Fruit fly (Drosophila melanogaster) whole organism, embryonic: ENCODE results near the gene NKCC.
A peak's percentile ranks its signal among the peaks of the same experiment; 100 is the strongest.

Source experiments
- CG10462 ChIP-seq: fragments of 200-800 bp; sonication (Bioruptor generic); optimal IDR thresholded peaks from 2 replicates; lab custom pipeline; 2016; ENCODE audit warnings: missing biosample characterization, missing genetic modification characterization
- CG10565 ChIP-seq: fragments of 200-800 bp; sonication (Bioruptor generic); optimal IDR thresholded peaks from 3 replicates; lab custom pipeline; 2016; ENCODE audit warnings: missing biosample characterization, mild to moderate bottlenecking, missing genetic modification characterization
- CG10959 ChIP-seq: fragments of 200-800 bp; sonication (Bioruptor generic); IDR thresholded peaks from 2 replicates; pipeline ENCODE4 v1.3.6; 2022; ENCODE audit warnings: missing biosample characterization, missing genetic modification characterization
- CG10979 ChIP-seq: fragments of 200-800 bp; sonication (Bioruptor generic); optimal IDR thresholded peaks from 2 replicates; lab custom pipeline; 2018; ENCODE audit warnings: missing biosample characterization, mild to moderate bottlenecking, missing genetic modification characterization, moderate library complexity
- CG11504 ChIP-seq: fragments of 200-800 bp; sonication (Bioruptor generic); optimal IDR thresholded peaks from 3 replicates; lab custom pipeline; 2019; ENCODE audit warnings: missing biosample characterization, mild to moderate bottlenecking, missing genetic modification characterization, moderate library complexity
- CG1233 ChIP-seq: fragments of 200-800 bp; sonication (Bioruptor generic); optimal IDR thresholded peaks from 4 replicates; lab custom pipeline; 2018; ENCODE audit warnings: missing biosample characterization, mild to moderate bottlenecking, missing genetic modification characterization
- CG13296 ChIP-seq: fragments of 200-800 bp; sonication (Bioruptor generic); optimal IDR thresholded peaks from 3 replicates; lab custom pipeline; 2018; ENCODE audit warnings: missing biosample characterization, mild to moderate bottlenecking, missing genetic modification characterization
- CG14014 ChIP-seq: fragments of 200-800 bp; sonication (Bioruptor generic); IDR thresholded peaks from 2 replicates; pipeline ENCODE4 v1.3.6; 2022; ENCODE audit warnings: missing biosample characterization, missing genetic modification characterization
- CG14667 ChIP-seq: fragments of 200-800 bp; sonication (Bioruptor generic); IDR thresholded peaks from 2 replicates; pipeline ENCODE4 v1.3.6; 2022; ENCODE audit warnings: missing biosample characterization, missing genetic modification characterization
- CG1647 ChIP-seq: fragments of 200-800 bp; sonication (Bioruptor generic); optimal IDR thresholded peaks from 3 replicates; lab custom pipeline; 2016; ENCODE audit warnings: missing biosample characterization, missing genetic modification characterization
- CG17568 ChIP-seq: fragments of 200-800 bp; sonication (Bioruptor generic); optimal IDR thresholded peaks from 2 replicates; lab custom pipeline; 2018; ENCODE audit warnings: missing biosample characterization, mild to moderate bottlenecking, missing genetic modification characterization, moderate library complexity
- CG18619 ChIP-seq: fragments of 200-800 bp; sonication (Bioruptor generic); optimal IDR thresholded peaks from 3 replicates; lab custom pipeline; 2017; ENCODE audit warnings: missing biosample characterization, mild to moderate bottlenecking, missing genetic modification characterization
- CG31441 ChIP-seq: fragments of 200-800 bp; sonication (Bioruptor generic); IDR thresholded peaks from 2 replicates; pipeline ENCODE4 v1.3.6; 2022; ENCODE audit warnings: missing biosample characterization, missing genetic modification characterization
- CG32767 ChIP-seq: fragments of 200-800 bp; sonication (Bioruptor generic); IDR thresholded peaks from 2 replicates; pipeline ENCODE4 v1.3.6; 2022; ENCODE audit warnings: missing biosample characterization, missing genetic modification characterization
- CG6791 ChIP-seq: fragments of 200-800 bp; sonication (Bioruptor generic); IDR thresholded peaks from 3 replicates; pipeline ENCODE4 v1.3.6; 2022; ENCODE audit warnings: missing biosample characterization, missing genetic modification characterization; ENCODE audit not compliant: partially characterized antibody
- CG8944 ChIP-seq: fragments of 200-800 bp; sonication (Bioruptor generic); optimal IDR thresholded peaks from 3 replicates; lab custom pipeline; 2016; ENCODE audit warnings: missing biosample characterization, missing genetic modification characterization
- CrebB ChIP-seq: fragments of 200-800 bp; sonication (Bioruptor generic); optimal IDR thresholded peaks from 3 replicates; lab custom pipeline; 2018; ENCODE audit warnings: missing biosample characterization, mild to moderate bottlenecking, missing genetic modification characterization
- D ChIP-seq, 2 experiments: fragments of 200-800 bp in 1 of 2; fragments of >200 bp in 1 of 2; sonication (Bioruptor generic) in 1 of 2; optimal IDR thresholded peaks; 2 replicates in 1 of 2; 3 replicates in 1 of 2; lab custom pipeline; 2017; ENCODE audit warnings: mild to moderate bottlenecking in 1 of 2, missing biosample characterization in 1 of 2, missing genetic modification characterization in 1 of 2, missing genetic modification reagents in 1 of 2
- D19B ChIP-seq: fragments of 200-800 bp; sonication (Bioruptor generic); optimal IDR thresholded peaks from 2 replicates; lab custom pipeline; 2017; ENCODE audit warnings: missing biosample characterization, mild to moderate bottlenecking, missing genetic modification characterization
- Dad ChIP-seq: fragments of 200-800 bp; sonication (Bioruptor generic); optimal IDR thresholded peaks from 3 replicates; lab custom pipeline; 2016; ENCODE audit warnings: missing biosample characterization, missing genetic modification characterization
- Dll ChIP-seq: fragments of 200-800 bp; sonication (Bioruptor generic); IDR thresholded peaks from 4 replicates; pipeline ENCODE4 v1.3.6; 2022; ENCODE audit warnings: missing biosample characterization, missing genetic modification characterization; ENCODE audit not compliant: partially characterized antibody
- E2f2 ChIP-seq: fragments of 200-800 bp; sonication (Bioruptor generic); IDR thresholded peaks from 2 replicates; pipeline ENCODE4 v1.3.6; 2022; ENCODE audit warnings: missing biosample characterization, missing genetic modification characterization
- Elba2 ChIP-seq: fragments of 200-800 bp; sonication (Bioruptor generic); optimal IDR thresholded peaks from 3 replicates; lab custom pipeline; 2016; ENCODE audit warnings: missing biosample characterization, missing genetic modification characterization
- Fer2 ChIP-seq: fragments of 200-800 bp; sonication (Bioruptor generic); optimal IDR thresholded peaks from 2 replicates; lab custom pipeline; 2018; ENCODE audit warnings: missing biosample characterization, mild to moderate bottlenecking, missing genetic modification characterization, moderate library complexity
- HHEX ChIP-seq: fragments of 200-800 bp; sonication (Bioruptor generic); optimal IDR thresholded peaks from 3 replicates; lab custom pipeline; 2017; ENCODE audit warnings: missing biosample characterization, mild to moderate bottlenecking, missing genetic modification characterization, missing genetic modification reagents
- MESR4 ChIP-seq: fragments of 200-800 bp; sonication (Bioruptor generic); optimal IDR thresholded peaks from 2 replicates; lab custom pipeline; 2018; ENCODE audit warnings: missing biosample characterization, mild to moderate bottlenecking, missing genetic modification characterization, moderate library complexity
- Mes4 ChIP-seq: fragments of 200-800 bp; sonication (Bioruptor generic); optimal IDR thresholded peaks from 2 replicates; lab custom pipeline; 2016; ENCODE audit warnings: missing biosample characterization, missing genetic modification characterization
- NfI ChIP-seq: fragments of 200-800 bp; sonication (Bioruptor generic); optimal IDR thresholded peaks from 3 replicates; lab custom pipeline; 2018; ENCODE audit warnings: missing biosample characterization, mild to moderate bottlenecking, missing genetic modification characterization, moderate library complexity
- Sox102F ChIP-seq: fragments of 200-800 bp; sonication (Bioruptor generic); optimal IDR thresholded peaks from 2 replicates; lab custom pipeline; 2018; ENCODE audit warnings: missing biosample characterization, mild to moderate bottlenecking, missing genetic modification characterization, moderate library complexity
- al ChIP-seq: fragments of 200-800 bp; sonication (Bioruptor generic); IDR thresholded peaks from 2 replicates; pipeline ENCODE4 v1.3.6; 2022; ENCODE audit warnings: missing biosample characterization, missing genetic modification characterization
- az2 ChIP-seq: fragments of 200-800 bp; sonication (Bioruptor generic); optimal IDR thresholded peaks from 3 replicates; lab custom pipeline; 2016; ENCODE audit warnings: missing biosample characterization, missing genetic modification characterization
- bcd ChIP-seq: fragments of 200-800 bp; sonication (Bioruptor generic); optimal IDR thresholded peaks from 2 replicates; lab custom pipeline; 2017; ENCODE audit warnings: missing biosample characterization, mild to moderate bottlenecking, missing genetic modification characterization
- caup ChIP-seq: fragments of 200-800 bp; sonication (Bioruptor generic); optimal IDR thresholded peaks from 3 replicates; lab custom pipeline; 2017; ENCODE audit warnings: missing biosample characterization, mild to moderate bottlenecking, missing genetic modification characterization, moderate library complexity; ENCODE audit not compliant: severe bottlenecking
- dan ChIP-seq: fragments of 200-800 bp; sonication (Bioruptor generic); IDR thresholded peaks from 2 replicates; pipeline ENCODE4 v1.3.6; 2022; ENCODE audit warnings: missing biosample characterization, missing genetic modification characterization
- dimm ChIP-seq: fragments of 200-800 bp; sonication (Bioruptor generic); IDR thresholded peaks from 2 replicates; pipeline ENCODE4 v1.3.6; 2022; ENCODE audit warnings: missing biosample characterization, missing genetic modification characterization
- ewg ChIP-seq: fragments of 200-800 bp; sonication (Bioruptor generic); optimal IDR thresholded peaks from 3 replicates; lab custom pipeline; 2017; ENCODE audit warnings: mild to moderate bottlenecking, missing biosample characterization, missing genetic modification reagents, missing genetic modification characterization
- fu2 ChIP-seq: fragments of 200-800 bp; sonication (Bioruptor generic); optimal IDR thresholded peaks from 2 replicates; lab custom pipeline; 2016; ENCODE audit warnings: missing biosample characterization, missing genetic modification characterization
- grau ChIP-seq: fragments of 200-800 bp; optimal IDR thresholded peaks from 3 replicates; lab custom pipeline; 2019; ENCODE audit warnings: missing biosample characterization, mild to moderate bottlenecking, missing genetic modification characterization, moderate library complexity
- maf-S ChIP-seq: fragments of 200-800 bp; sonication (Bioruptor generic); optimal IDR thresholded peaks from 2 replicates; lab custom pipeline; 2016; ENCODE audit warnings: missing biosample characterization, missing genetic modification characterization
- otp ChIP-seq: fragments of 200-800 bp; sonication (Bioruptor generic); IDR thresholded peaks from 3 replicates; pipeline ENCODE4, ENCODE4 v1.3.6; 2022; ENCODE audit warnings: missing biosample characterization, missing genetic modification characterization
- prd ChIP-seq, 3 experiments: fragments of >200 bp in 2 of 3; fragments of 200-800 bp in 1 of 3; sonication (Bioruptor generic) in 1 of 3; optimal IDR thresholded peaks in 2 of 3; IDR thresholded peaks in 1 of 3; 2 replicates in 2 of 3; 3 replicates in 1 of 3; pipeline versions ENCODE4 v1.3.6 to Lab custom; 2017 to 2022; ENCODE audit warnings: missing biosample characterization in 1 of 3, missing genetic modification characterization in 1 of 3
- pum ChIP-seq: fragments of 200-800 bp; sonication (Bioruptor generic); optimal IDR thresholded peaks from 2 replicates; lab custom pipeline; 2016; ENCODE audit warnings: missing biosample characterization, missing genetic modification characterization
- pzg ChIP-seq: fragments of 200-800 bp; sonication (Bioruptor generic); optimal IDR thresholded peaks from 3 replicates; lab custom pipeline; 2018; ENCODE audit warnings: missing biosample characterization, mild to moderate bottlenecking, missing genetic modification characterization, moderate library complexity
- salm ChIP-seq: fragments of 200-800 bp; sonication (Bioruptor generic); optimal IDR thresholded peaks from 2 replicates; lab custom pipeline; 2018; ENCODE audit warnings: missing biosample characterization, mild to moderate bottlenecking, missing genetic modification characterization
- seq ChIP-seq: fragments of 200-800 bp; sonication (Bioruptor generic); IDR thresholded peaks from 2 replicates; pipeline ENCODE4 v1.3.6; 2022; ENCODE audit warnings: missing biosample characterization, missing genetic modification characterization
- stwl ChIP-seq: fragments of 200-800 bp; sonication (Bioruptor generic); optimal IDR thresholded peaks from 3 replicates; lab custom pipeline; 2018; ENCODE audit warnings: missing biosample characterization, mild to moderate bottlenecking, missing genetic modification characterization, moderate library complexity
- vnd ChIP-seq: fragments of 200-800 bp; sonication (Bioruptor generic); IDR thresholded peaks from 3 replicates; pipeline ENCODE4 v1.3.6; 2022; ENCODE audit warnings: missing biosample characterization, missing genetic modification characterization; ENCODE audit not compliant: partially characterized antibody
- zen ChIP-seq: fragments of 200-800 bp; sonication (Bioruptor generic); optimal IDR thresholded peaks from 3 replicates; lab custom pipeline; 2018; ENCODE audit warnings: missing biosample characterization, mild to moderate bottlenecking, missing genetic modification characterization, moderate library complexity
- zfh2 ChIP-seq: fragments of 200-800 bp; sonication (Bioruptor generic); optimal IDR thresholded peaks from 2 replicates; lab custom pipeline; 2016; ENCODE audit warnings: missing biosample characterization, missing genetic modification characterization

The NKCC gene

DNA sequence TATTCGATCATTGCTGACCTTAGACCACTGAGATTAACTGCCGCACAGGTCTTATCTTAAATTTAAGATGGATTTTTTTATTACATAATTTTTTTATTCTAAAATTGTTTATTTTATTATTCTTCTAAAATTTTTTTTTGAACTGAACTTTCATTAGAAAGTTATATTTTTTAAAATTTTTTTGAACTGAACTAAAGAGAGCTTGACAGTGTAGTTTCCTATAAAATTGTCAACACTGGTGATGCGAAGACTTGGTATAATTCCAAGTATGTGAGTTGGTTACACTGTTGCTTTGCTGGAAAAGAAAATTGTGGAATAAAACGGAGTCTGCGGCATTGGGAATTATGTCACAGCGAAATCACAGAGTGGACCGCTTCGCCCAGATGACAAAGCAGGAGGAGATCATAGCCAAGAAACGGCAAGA is 17.2 kb downstream of the NKCC start, which contains the start of gene CG31550 (continued):
- TF ChIP-seq maf-S (GFP tag; lab: Kevin White, UChicago) (peak; percentile 21), D19B (GFP tag; lab: Kevin White, UChicago) (peak; percentile 45), zfh2 (peak; percentile 54), seq (GFP tag; lab: Robert Waterston, UW) (peak; percentile 51; the same call in 1 of the 2 replicates), Mes4 (no peak), Fer2 (peak; percentile 44), CG6791 (GFP tag; lab: Robert Waterston, UW) (no peak), ewg (GFP tag; lab: Kevin White, UChicago) (peak; percentile 42), fu2 (peak; percentile 48), pzg (peak; percentile 46), CG17568 (GFP tag; lab: Kevin White, UChicago) (no peak), zen (tag; lab: Kevin White, UChicago) (peak; percentile 64), prd (optimal IDR thresholded peaks at IDR 0.05; lab: Kevin White, UChicago) (no peak), prd (GFP tag; IDR thresholded peaks at IDR 0.05; lab: Robert Waterston, UW) (peak; percentile 83; the same call in 2 of the 3 replicates), CG11504 (tag; lab: Kevin White, UChicago) (no peak), D (optimal IDR thresholded peaks at IDR 0.05; lab: Kevin White, UChicago) (no peak), D (GFP tag; optimal IDR thresholded peaks at IDR 0.05; lab: Kevin White, UChicago) (no peak), CG14667 (GFP tag; lab: Robert Waterston, UW) (peak; percentile 73), CrebB (tag; lab: Kevin White, UChicago) (no peak), grau (tag; lab: Kevin White, UChicago) (peak; percentile 78), CG8944 (peak; percentile 54), pum (GFP tag; lab: Kevin White, UChicago) (peak; percentile 19), CG1647 (GFP tag; lab: Kevin White, UChicago) (peak; percentile 45), CG10959 (GFP tag; lab: Robert Waterston, UW) (no peak), caup (GFP tag; lab: Kevin White, UChicago) (peak; percentile 49), Dad (GFP tag; lab: Kevin White, UChicago) (peak; percentile 54), CG10565 (GFP tag; lab: Kevin White, UChicago) (no peak), HHEX (GFP tag; lab: Kevin White, UChicago) (peak; percentile 40), Dll (GFP tag; lab: Robert Waterston, UW) (0 out of 4 replicates have a peak, but pooled peaks have one; percentile 44), NfI (GFP tag; lab: Kevin White, UChicago) (peak; percentile 76), stwl (tag; lab: Kevin White, UChicago) (peak; percentile 85), CG10462 (GFP tag; lab: Kevin White, UChicago) (peak; percentile 39), dan (GFP tag; lab: Robert Waterston, UW) (no peak), az2 (GFP tag; lab: Kevin White, UChicago) (peak; percentile 73), al (GFP tag; lab: Robert Waterston, UW) (peak; percentile 79), Elba2 (GFP tag; lab: Kevin White, UChicago) (peak; percentile 19), CG32767 (GFP tag; lab: Robert Waterston, UW) (peak; percentile 57; the same call in 1 of the 2 replicates), CG10979 (tag; lab: Kevin White, UChicago) (peak; percentile 62), CG13296 (GFP tag; lab: Kevin White, UChicago) (peak; percentile 67), E2f2 (GFP tag; lab: Robert Waterston, UW) (peak; percentile 40; the same call in 1 of the 2 replicates), CG14014 (GFP tag; lab: Robert Waterston, UW) (peak; percentile 77), CG31441 (GFP tag; lab: Robert Waterston, UW) (peak; percentile 81), CG1233 (peak; percentile 58), vnd (GFP tag; lab: Robert Waterston, UW) (no peak), dimm (no peak), salm (tag; lab: Kevin White, UChicago) (peak; percentile 11), Sox102F (peak; percentile 73), CG18619 (GFP tag; lab: Kevin White, UChicago) (peak; percentile 43), MESR4 (GFP tag; lab: Kevin White, UChicago) (peak; percentile 94), otp (no peak), bcd (GFP tag; lab: Kevin White, UChicago) (peak; percentile 64)
